Fruit fly (Drosophila melanogaster) whole organism, adult: ENCODE measurements around the gene grk.

Experiments used
- CG11617 ChIP-seq: fragments of 200-800 bp; sonication (Bioruptor generic); optimal IDR thresholded peaks from 2 replicates; lab custom pipeline; 2017; ENCODE audit warnings: mild to moderate bottlenecking, missing biosample characterization, missing genetic modification reagents, missing genetic modification characterization
- CG12768 ChIP-seq: fragments of 200-800 bp; sonication (Bioruptor generic); optimal IDR thresholded peaks from 2 replicates; lab custom pipeline; 2017; ENCODE audit warnings: missing biosample characterization, missing genetic modification characterization, mild to moderate bottlenecking, moderate library complexity, missing genetic modification reagents
- CG14711 ChIP-seq: fragments of 200-800 bp; sonication (Bioruptor generic); optimal IDR thresholded peaks from 2 replicates; lab custom pipeline; 2018; ENCODE audit warnings: missing biosample characterization, mild to moderate bottlenecking, missing genetic modification characterization, moderate library complexity
- CG1620 ChIP-seq: fragments of 200-800 bp; sonication (Bioruptor generic); optimal IDR thresholded peaks from 2 replicates; lab custom pipeline; 2016; ENCODE audit warnings: missing biosample characterization, missing genetic modification characterization
- CG33017 ChIP-seq: fragments of 200-800 bp; sonication (Bioruptor generic); optimal IDR thresholded peaks from 2 replicates; lab custom pipeline; 2018; ENCODE audit warnings: missing biosample characterization, mild to moderate bottlenecking, missing genetic modification characterization, moderate library complexity
- CG5204 ChIP-seq: fragments of 200-800 bp; sonication (Bioruptor generic); optimal IDR thresholded peaks from 2 replicates; lab custom pipeline; 2016; ENCODE audit warnings: missing biosample characterization, missing genetic modification characterization
- CG7045 ChIP-seq: fragments of 200-800 bp; sonication (Bioruptor generic); optimal IDR thresholded peaks from 2 replicates; lab custom pipeline; 2017; ENCODE audit warnings: missing biosample characterization, mild to moderate bottlenecking, missing genetic modification characterization
- CG7101 ChIP-seq: fragments of 200-800 bp; sonication (Bioruptor generic); optimal IDR thresholded peaks from 2 replicates; lab custom pipeline; 2018; ENCODE audit warnings: missing biosample characterization, mild to moderate bottlenecking, missing genetic modification characterization, moderate library complexity
- Clk ChIP-seq: fragments of 200-800 bp; sonication (Bioruptor generic); optimal IDR thresholded peaks from 2 replicates; lab custom pipeline; 2017; ENCODE audit warnings: missing biosample characterization, missing genetic modification characterization
- Hr96 ChIP-seq: fragments of 200-800 bp; sonication (Bioruptor generic); optimal IDR thresholded peaks from 2 replicates; lab custom pipeline; 2016; ENCODE audit warnings: missing biosample characterization, missing genetic modification characterization
- Mnt ChIP-seq: fragments of 200-800 bp; sonication (Bioruptor generic); optimal IDR thresholded peaks from 2 replicates; lab custom pipeline; 2016; ENCODE audit warnings: missing biosample characterization, mild to moderate bottlenecking, missing genetic modification characterization
- bab1 ChIP-seq: fragments of 200-800 bp; sonication (Bioruptor generic); optimal IDR thresholded peaks from 3 replicates; lab custom pipeline; 2019; ENCODE audit warnings: missing biosample characterization, mild to moderate bottlenecking, missing genetic modification characterization, moderate library complexity
- cic ChIP-seq: fragments of 200-800 bp; sonication (Bioruptor generic); optimal IDR thresholded peaks from 2 replicates; lab custom pipeline; 2017; ENCODE audit warnings: missing biosample characterization, mild to moderate bottlenecking, missing genetic modification characterization, moderate library complexity
- cnc ChIP-seq, 2 experiments: fragments of >200 bp; optimal IDR thresholded peaks; 2 replicates each; lab custom pipeline; 2017
- kay ChIP-seq: fragments of 200-800 bp; sonication (Bioruptor generic); peaks from one replicate; lab custom pipeline; 2016; ENCODE audit warnings: missing biosample characterization, missing genetic modification characterization, borderline replicate concordance
- ovo ChIP-seq: fragments of 200-800 bp; sonication (Bioruptor generic); optimal IDR thresholded peaks from 2 replicates; lab custom pipeline; 2016; ENCODE audit warnings: missing biosample characterization, missing genetic modification characterization
- pad ChIP-seq: fragments of 200-800 bp; sonication (Bioruptor generic); optimal IDR thresholded peaks from 3 replicates; lab custom pipeline; 2017; ENCODE audit warnings: missing biosample characterization, missing genetic modification characterization, mild to moderate bottlenecking, moderate library complexity, missing genetic modification reagents
- tj ChIP-seq: fragments of 200-800 bp; sonication (Bioruptor generic); optimal IDR thresholded peaks from 3 replicates; lab custom pipeline; 2017; ENCODE audit warnings: missing biosample characterization, mild to moderate bottlenecking, missing genetic modification characterization, moderate library complexity
- toe ChIP-seq: fragments of 200-800 bp; sonication (Bioruptor generic); optimal IDR thresholded peaks from 2 replicates; lab custom pipeline; 2016; ENCODE audit warnings: missing biosample characterization, missing genetic modification characterization

grk gene

DNA sequence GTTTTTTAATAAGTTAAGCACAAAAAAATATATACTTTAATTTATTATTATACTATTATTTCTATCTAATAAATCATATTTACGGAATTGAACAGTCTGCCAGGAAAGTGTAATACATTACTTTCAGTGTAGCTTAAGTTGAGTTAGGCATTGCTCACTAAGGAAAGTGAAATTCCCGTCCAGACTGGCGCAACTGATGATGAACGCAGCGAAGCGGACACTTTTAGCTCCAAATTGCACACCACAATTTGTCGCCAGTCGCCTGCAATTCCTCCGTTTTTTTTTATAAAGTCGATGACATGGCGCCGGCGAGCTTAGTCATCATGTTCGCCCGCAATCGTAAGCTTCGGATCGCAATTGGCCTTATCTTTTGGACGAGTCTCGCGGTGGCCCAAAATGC is 34.7 kb downstream of the grk start, which contains the start of gene CG13386:
Gene CG13386, plus strand, starts transcription at position 301 of the 400 bp plus-strand sequence.
- no peak for TF ChIP-seq cnc (optimal IDR thresholded peaks at IDR 0.05; lab: Kevin White, UChicago)
- no peak for TF ChIP-seq bab1 (GFP tag; lab: Kevin White, UChicago)
- no peak for TF ChIP-seq Mnt (GFP tag; lab: Kevin White, UChicago)
- TF ChIP-seq CG33017 = no peak
- TF ChIP-seq toe (GFP tag; lab: Kevin White, UChicago) = no peak

DNA sequence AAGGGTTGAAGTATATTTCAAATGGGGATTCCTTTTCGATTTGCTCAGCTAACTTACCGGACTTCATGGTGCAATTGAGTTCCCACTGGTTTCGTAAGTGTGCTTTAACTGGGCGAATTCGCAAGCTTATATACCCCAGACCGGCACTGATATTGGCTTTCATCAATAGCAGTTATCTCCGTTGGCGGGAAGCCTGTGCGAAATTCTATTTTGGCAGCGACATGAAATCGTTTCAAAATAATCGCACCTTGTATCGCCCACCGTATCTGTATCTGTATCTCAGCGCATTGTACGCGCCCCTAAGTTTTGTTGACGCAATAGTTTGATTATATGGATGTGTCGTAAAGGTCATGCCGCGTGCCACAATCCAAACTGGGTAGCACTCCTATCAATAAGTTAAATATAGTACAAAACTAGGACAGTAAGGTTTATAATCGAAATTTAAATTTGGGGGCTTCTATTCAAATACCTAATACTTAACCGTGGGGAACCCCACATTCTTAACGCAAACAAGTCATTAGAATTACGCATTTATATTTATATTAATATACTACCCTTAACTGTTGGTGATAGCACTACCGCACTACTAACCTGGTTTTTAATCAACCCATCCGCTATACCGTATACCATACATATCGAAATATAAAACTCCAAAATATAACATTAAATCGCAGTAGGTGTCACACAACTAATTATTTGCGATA is 37.2 kb downstream of the grk start, which contains the start of the genes Peritrophin-15a and CG13385:
Gene Peritrophin-15a, minus strand, starts transcription at position 101 of the 704 bp plus-strand sequence.
Gene CG13385, plus strand, starts transcription at position 654 of the 704 bp plus-strand sequence.
- TF ChIP-seq kay (GFP tag; lab: Kevin White, UChicago) (no peak), CG5204 (no peak), CG7045 (GFP tag; lab: Kevin White, UChicago) (no peak), CG33017 (no peak), Clk (no peak), CG14711 (tag; lab: Kevin White, UChicago) (no peak), Mnt (GFP tag; lab: Kevin White, UChicago) (no peak), CG11617 (GFP tag; lab: Kevin White, UChicago) (no peak), cic (GFP tag; lab: Kevin White, UChicago) (no peak), Hr96 (no peak), CG1620 (GFP tag; lab: Kevin White, UChicago) (no peak), bab1 (GFP tag; lab: Kevin White, UChicago) (no peak), CG12768 (no peak), tj (no peak), pad (no peak), toe (GFP tag; lab: Kevin White, UChicago) (no peak), CG7101 (tag; lab: Kevin White, UChicago) (no peak), cnc (optimal IDR thresholded peaks at IDR 0.05; lab: Kevin White, UChicago) (no peak), ovo (GFP tag; lab: Kevin White, UChicago) (no peak)

DNA sequence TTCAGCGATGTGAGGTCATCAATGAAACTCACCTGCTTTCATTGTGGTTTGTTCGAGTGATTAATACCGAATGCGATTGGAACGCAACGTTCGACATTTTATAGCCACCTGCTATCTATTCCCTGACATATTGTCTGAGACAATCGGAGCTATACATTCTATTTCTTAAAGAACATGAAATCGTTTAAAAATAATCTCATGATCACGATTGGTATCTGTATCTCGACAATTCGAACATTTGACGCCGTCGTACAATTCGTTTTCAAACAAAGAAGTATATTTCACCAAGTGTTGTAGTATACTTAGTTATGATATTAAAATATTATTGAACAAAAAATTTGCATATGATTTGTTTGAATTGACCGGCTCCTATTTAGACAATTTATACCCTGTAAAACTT is 38.6 kb downstream of the grk start, which contains the start of gene Peritrophin-15b:
Gene Peritrophin-15b, minus strand, starts transcription at position 101 of the 400 bp plus-strand sequence.
- TF ChIP-seq CG7045 (GFP tag; lab: Kevin White, UChicago) (no peak), toe (GFP tag; lab: Kevin White, UChicago) (no peak), Clk (no peak), Hr96 (no peak), cnc (optimal IDR thresholded peaks at IDR 0.05; lab: Kevin White, UChicago) (no peak), ovo (GFP tag; lab: Kevin White, UChicago) (no peak), bab1 (GFP tag; lab: Kevin White, UChicago) (no peak), CG7101 (tag; lab: Kevin White, UChicago) (no peak), CG1620 (GFP tag; lab: Kevin White, UChicago) (no peak), CG12768 (no peak), pad (no peak), CG33017 (no peak), CG11617 (GFP tag; lab: Kevin White, UChicago) (no peak), kay (GFP tag; lab: Kevin White, UChicago) (no peak)

DNA sequence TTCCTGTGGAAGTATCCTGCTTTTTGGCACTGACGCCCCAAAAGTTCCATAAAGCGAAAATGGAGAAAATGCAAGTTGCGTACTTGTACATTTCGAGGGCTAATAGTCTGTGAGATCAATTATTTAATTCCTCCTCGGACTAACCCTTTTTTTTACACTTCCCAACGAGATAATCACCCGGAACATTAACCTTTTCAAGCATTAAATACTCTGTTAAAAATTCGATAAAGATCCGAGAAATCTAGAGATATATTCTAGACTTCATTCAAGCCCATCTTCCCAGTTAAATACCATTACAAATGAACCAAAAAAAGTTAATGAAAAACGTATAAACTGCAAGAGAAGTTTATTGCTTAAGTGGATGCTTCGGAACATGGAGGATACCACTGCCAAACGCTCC is 39.2 kb downstream of the grk start, which contains the start of gene lectin-29Ca:
Gene lectin-29Ca, minus strand, starts transcription at position 101 of the 400 bp plus-strand sequence.
- TF ChIP-seq cic (GFP tag; lab: Kevin White, UChicago) (no peak), cnc (optimal IDR thresholded peaks at IDR 0.05; lab: Kevin White, UChicago) (no peak), CG11617 (GFP tag; lab: Kevin White, UChicago) (no peak), tj (no peak), CG12768 (no peak), Mnt (GFP tag; lab: Kevin White, UChicago) (no peak), pad (no peak), Hr96 (no peak), CG7101 (tag; lab: Kevin White, UChicago) (no peak), bab1 (GFP tag; lab: Kevin White, UChicago) (no peak), ovo (GFP tag; lab: Kevin White, UChicago) (no peak), CG7045 (GFP tag; lab: Kevin White, UChicago) (no peak)

DNA sequence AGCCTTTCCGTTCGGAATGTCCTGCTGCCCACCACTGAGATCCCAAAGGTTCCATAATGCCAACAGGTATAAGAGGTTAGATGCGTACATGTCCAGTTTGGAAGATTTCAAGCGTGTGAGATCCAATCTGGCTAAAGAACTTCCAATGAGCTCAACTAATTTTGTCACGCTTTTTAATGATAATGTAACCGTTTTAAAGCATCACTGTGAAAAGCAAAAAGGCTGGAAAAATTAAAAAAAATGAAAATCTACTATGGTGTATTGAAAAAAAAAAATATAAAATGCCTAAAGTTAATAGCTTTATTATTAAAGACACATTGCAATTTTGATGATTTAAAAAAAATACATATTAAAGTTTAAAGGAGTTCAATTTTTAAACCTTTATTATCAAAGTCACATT is 40.3 kb downstream of the grk start, which contains the start of gene Acp29AB:
Gene Acp29AB, minus strand, starts transcription at position 101 of the 400 bp plus-strand sequence.
- TF ChIP-seq CG33017 (no peak), kay (GFP tag; lab: Kevin White, UChicago) (peak; percentile 62), CG5204 (no peak), toe (GFP tag; lab: Kevin White, UChicago) (no peak), pad (no peak), CG7101 (tag; lab: Kevin White, UChicago) (no peak), ovo (GFP tag; lab: Kevin White, UChicago) (no peak)

DNA sequence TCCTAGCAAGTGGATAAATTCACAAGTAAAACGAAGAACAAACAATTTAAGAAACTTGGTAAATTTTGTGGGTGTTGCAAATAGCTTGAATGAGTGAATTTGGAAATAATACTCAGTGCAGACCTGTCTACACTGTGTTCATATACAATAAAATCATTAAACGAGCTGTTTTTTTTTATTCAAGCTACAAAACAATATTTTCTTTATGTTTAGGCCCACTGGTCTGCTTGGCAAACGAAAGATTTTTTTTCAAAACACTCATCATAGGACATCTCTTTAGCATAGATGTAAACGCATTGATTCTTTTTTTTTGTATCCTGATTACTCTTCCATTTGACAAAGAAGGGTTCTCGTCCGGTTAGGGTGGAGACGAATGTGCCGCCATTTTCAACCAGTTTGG is 41.1 kb downstream of the grk start, which contains the start of gene CG42820:
Gene CG42820, minus strand, starts transcription at position 101 of the 400 bp plus-strand sequence.
- TF ChIP-seq Mnt (GFP tag; lab: Kevin White, UChicago) (no peak), CG33017 (no peak), CG12768 (no peak), bab1 (GFP tag; lab: Kevin White, UChicago) (no peak), tj (no peak), Hr96 (no peak), CG1620 (GFP tag; lab: Kevin White, UChicago) (no peak)

DNA sequence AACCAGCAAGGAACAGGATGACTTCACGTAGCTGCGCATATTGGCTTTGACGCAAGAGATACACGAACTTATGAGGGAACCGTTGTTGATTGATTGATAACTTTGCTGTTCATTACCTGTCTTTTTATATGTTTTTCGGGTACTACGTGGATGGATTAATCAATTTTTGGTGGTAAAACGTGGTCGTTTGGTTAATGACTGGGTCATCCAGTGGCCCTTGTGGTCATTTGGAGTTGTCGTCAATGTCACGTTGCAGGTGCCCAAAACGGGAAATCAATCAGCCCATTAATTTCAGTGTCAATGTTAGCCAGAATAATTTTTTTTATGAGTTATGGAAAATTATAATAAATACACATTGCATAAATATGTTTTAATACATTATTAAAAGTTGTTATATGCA is 44.2 kb downstream of the grk start, which contains the start of gene CG42819:
Gene CG42819, minus strand, starts transcription at position 101 of the 400 bp plus-strand sequence.
- TF ChIP-seq CG33017 (no peak), CG7045 (GFP tag; lab: Kevin White, UChicago) (no peak), cnc (optimal IDR thresholded peaks at IDR 0.05; lab: Kevin White, UChicago) (no peak), bab1 (GFP tag; lab: Kevin White, UChicago) (no peak), CG11617 (GFP tag; lab: Kevin White, UChicago) (no peak), Hr96 (no peak), toe (GFP tag; lab: Kevin White, UChicago) (no peak), tj (no peak), CG7101 (tag; lab: Kevin White, UChicago) (no peak)
